Worm (Caenorhabditis elegans) whole organism, L3 larva: Measurements from ENCODE around the gene sel-5.

Source experiments
- R02D3.7 ChIP-seq: fragments of 150-350 bp; optimal IDR thresholded peaks from 2 replicates; lab custom pipeline; 2014; ENCODE audit warnings: missing biosample characterization, missing genetic modification characterization
- ZK546.5 ChIP-seq: sonication (generic microtip); optimal IDR thresholded peaks from 2 replicates; lab custom pipeline; 2017; ENCODE audit warnings: missing biosample characterization, missing genetic modification characterization
- aly-2 ChIP-seq: fragments of 150-350 bp; optimal IDR thresholded peaks from 2 replicates; lab custom pipeline; 2014; ENCODE audit warnings: missing biosample characterization, missing genetic modification characterization
- ama-1 ChIP-seq: fragments of 150-350 bp; optimal IDR thresholded peaks from 2 replicates; lab custom pipeline; 2018
- ceh-16 ChIP-seq: sonication (generic microtip); optimal IDR thresholded peaks from 2 replicates; lab custom pipeline; 2017; ENCODE audit warnings: missing biosample characterization, missing genetic modification characterization
- ceh-28 ChIP-seq: fragments of 150-350 bp; optimal IDR thresholded peaks from 2 replicates; lab custom pipeline; 2014; ENCODE audit warnings: missing biosample characterization, missing genetic modification reagents, missing genetic modification characterization
- ceh-82 ChIP-seq: fragments of 150-350 bp; optimal IDR thresholded peaks from 2 replicates; lab custom pipeline; 2014; ENCODE audit warnings: missing biosample characterization, missing genetic modification characterization
- ceh-9 ChIP-seq: sonication (generic microtip); optimal IDR thresholded peaks from 2 replicates; lab custom pipeline; 2018; ENCODE audit warnings: missing biosample characterization, missing genetic modification characterization
- daf-12 ChIP-seq: fragments of 150-350 bp; optimal IDR thresholded peaks from 2 replicates; lab custom pipeline; 2014; ENCODE audit warnings: missing biosample characterization, missing genetic modification reagents, missing genetic modification characterization
- egl-27 ChIP-seq: sonication (generic microtip); optimal IDR thresholded peaks from 4 replicates; lab custom pipeline; 2017; ENCODE audit warnings: missing biosample characterization, missing genetic modification reagents, missing genetic modification characterization
- egl-5 ChIP-seq: fragments of 150-350 bp; optimal IDR thresholded peaks from 2 replicates; lab custom pipeline; 2017; ENCODE audit warnings: missing biosample characterization, missing genetic modification reagents, missing genetic modification characterization, inconsistent platforms
- elt-1 ChIP-seq: fragments of 150-350 bp; optimal IDR thresholded peaks from 2 replicates; lab custom pipeline; 2014; ENCODE audit warnings: missing biosample characterization, missing genetic modification characterization
- elt-2 ChIP-seq: sonication (generic microtip); optimal IDR thresholded peaks from 2 replicates; lab custom pipeline; 2016; ENCODE audit warnings: missing genetic modification reagents, mild to moderate bottlenecking, missing genetic modification characterization, missing compliant biosample characterization
- elt-3 ChIP-seq, 3 experiments: fragments of 150-350 bp in 1 of 3; sonication (generic microtip) in 2 of 3; optimal IDR thresholded peaks; 2 replicates in 2 of 3; 4 replicates in 1 of 3; lab custom pipeline; 2014 to 2017; ENCODE audit warnings: missing biosample characterization in 3 of 3, missing genetic modification characterization in 3 of 3
- eor-1 ChIP-seq, 2 experiments: fragments of 150-350 bp; optimal IDR thresholded peaks; 2 replicates each; lab custom pipeline; 2014 to 2018; ENCODE audit warnings: missing biosample characterization in 2 of 2, missing genetic modification characterization in 2 of 2
- fkh-10 ChIP-seq: sonication (generic microtip); optimal IDR thresholded peaks from 2 replicates; lab custom pipeline; 2017; ENCODE audit warnings: missing biosample characterization, missing genetic modification reagents, missing genetic modification characterization
- fkh-2 ChIP-seq: fragments of 150-350 bp; optimal IDR thresholded peaks from 2 replicates; lab custom pipeline; 2014; ENCODE audit warnings: missing biosample characterization, missing genetic modification reagents, missing genetic modification characterization
- fos-1 ChIP-seq: fragments of 150-350 bp; optimal IDR thresholded peaks from 2 replicates; lab custom pipeline; 2014; ENCODE audit warnings: missing biosample characterization, missing genetic modification characterization
- hmg-11 ChIP-seq: sonication (generic microtip); optimal IDR thresholded peaks from 2 replicates; lab custom pipeline; 2016; ENCODE audit warnings: missing genetic modification characterization, missing compliant biosample characterization
- jun-1 ChIP-seq: fragments of 150-350 bp; optimal IDR thresholded peaks from 2 replicates; lab custom pipeline; 2014; ENCODE audit warnings: missing biosample characterization, missing genetic modification reagents, missing genetic modification characterization
- lin-15B ChIP-seq: fragments of 150-350 bp; optimal IDR thresholded peaks from 2 replicates; lab custom pipeline; 2014; ENCODE audit warnings: missing biosample characterization, missing genetic modification characterization
- lin-39 ChIP-seq: fragments of 150-350 bp; optimal IDR thresholded peaks from 2 replicates; lab custom pipeline; 2018; ENCODE audit warnings: missing biosample characterization, missing genetic modification reagents, missing genetic modification characterization
- lsy-12 ChIP-seq: sonication (generic microtip); optimal IDR thresholded peaks from 2 replicates; lab custom pipeline; 2016; ENCODE audit warnings: mild to moderate bottlenecking, missing genetic modification characterization, missing compliant biosample characterization
- mdl-1 ChIP-seq: fragments of 150-350 bp; optimal IDR thresholded peaks from 2 replicates; lab custom pipeline; 2014; ENCODE audit warnings: missing biosample characterization, missing genetic modification characterization
- mml-1 ChIP-seq: fragments of 150-350 bp; sonication (generic microtip); optimal IDR thresholded peaks from 3 replicates; lab custom pipeline; 2014; ENCODE audit warnings: missing biosample characterization, missing genetic modification characterization
- nfya-1 ChIP-seq: sonication (generic microtip); optimal IDR thresholded peaks from 2 replicates; lab custom pipeline; 2017; ENCODE audit warnings: missing genetic modification characterization, mild to moderate bottlenecking, missing compliant biosample characterization, antibody characterized with exemption, moderate library complexity; ENCODE audit not compliant: insufficient read depth
- nhr-11 ChIP-seq: fragments of 150-350 bp; optimal IDR thresholded peaks from 2 replicates; lab custom pipeline; 2014; ENCODE audit warnings: missing biosample characterization, missing genetic modification characterization
- nhr-12 ChIP-seq: fragments of 150-350 bp; optimal IDR thresholded peaks from 2 replicates; lab custom pipeline; 2014; ENCODE audit warnings: missing biosample characterization, missing genetic modification characterization
- nhr-23 ChIP-seq: fragments of 150-350 bp; optimal IDR thresholded peaks from 2 replicates; lab custom pipeline; 2014; ENCODE audit warnings: missing biosample characterization, missing genetic modification reagents, missing genetic modification characterization
- nhr-237 ChIP-seq: fragments of 150-350 bp; optimal IDR thresholded peaks from 2 replicates; lab custom pipeline; 2014; ENCODE audit warnings: missing biosample characterization, missing genetic modification characterization
- nhr-25 ChIP-seq: sonication (generic microtip); optimal IDR thresholded peaks from 2 replicates; lab custom pipeline; 2017; ENCODE audit warnings: missing biosample characterization, missing genetic modification characterization
- nhr-28 ChIP-seq: fragments of 150-350 bp; optimal IDR thresholded peaks from 2 replicates; lab custom pipeline; 2014; ENCODE audit warnings: missing biosample characterization, missing genetic modification characterization
- nhr-43 ChIP-seq: sonication (generic microtip); optimal IDR thresholded peaks from 2 replicates; lab custom pipeline; 2016; ENCODE audit warnings: mild to moderate bottlenecking, missing genetic modification characterization, missing compliant biosample characterization; ENCODE audit not compliant: poor library complexity, severe bottlenecking
- nhr-67 ChIP-seq: fragments of 150-350 bp; optimal IDR thresholded peaks from 2 replicates; lab custom pipeline; 2014; ENCODE audit warnings: missing biosample characterization, missing genetic modification characterization
- nhr-76 ChIP-seq: fragments of 150-350 bp; sonication (generic microtip); optimal IDR thresholded peaks from 5 replicates; lab custom pipeline; 2014; ENCODE audit warnings: missing biosample characterization, missing genetic modification characterization
- nhr-77 ChIP-seq: fragments of 150-350 bp; optimal IDR thresholded peaks from 2 replicates; lab custom pipeline; 2014; ENCODE audit warnings: missing biosample characterization, missing genetic modification characterization
- pha-4 ChIP-seq: fragments of 150-350 bp; optimal IDR thresholded peaks from 2 replicates; lab custom pipeline; 2014; ENCODE audit warnings: missing biosample characterization, missing genetic modification reagents, missing genetic modification characterization
- pqm-1 ChIP-seq: fragments of 150-350 bp; optimal IDR thresholded peaks from 2 replicates; lab custom pipeline; 2017; ENCODE audit warnings: missing biosample characterization, missing genetic modification characterization, inconsistent platforms
- sea-2 ChIP-seq: fragments of 150-350 bp; sonication (generic microtip); optimal IDR thresholded peaks from 4 replicates; lab custom pipeline; 2014; ENCODE audit warnings: missing biosample characterization, missing genetic modification reagents, missing genetic modification characterization
- skn-1 ChIP-seq: fragments of 150-350 bp; optimal IDR thresholded peaks from 2 replicates; lab custom pipeline; 2014; ENCODE audit warnings: missing biosample characterization, missing genetic modification characterization
- snpc-4 ChIP-seq: fragments of 150-350 bp; optimal IDR thresholded peaks from 2 replicates; lab custom pipeline; 2014; ENCODE audit warnings: missing biosample characterization, missing genetic modification characterization
- tbx-2 ChIP-seq: sonication (generic microtip); optimal IDR thresholded peaks from 2 replicates; lab custom pipeline; 2016; ENCODE audit warnings: mild to moderate bottlenecking, missing genetic modification characterization, missing compliant biosample characterization
- unc-39 ChIP-seq: sonication (generic microtip); optimal IDR thresholded peaks from 4 replicates; lab custom pipeline; 2017; ENCODE audit warnings: missing biosample characterization, missing genetic modification characterization
- unc-62 ChIP-seq: fragments of 150-350 bp; sonication (generic microtip); optimal IDR thresholded peaks from 4 replicates; lab custom pipeline; 2014; ENCODE audit warnings: missing biosample characterization, missing genetic modification reagents, missing genetic modification characterization
- zag-1 ChIP-seq: fragments of 150-350 bp; optimal IDR thresholded peaks from 2 replicates; lab custom pipeline; 2014; ENCODE audit warnings: missing biosample characterization, missing genetic modification characterization
- ztf-11 ChIP-seq: fragments of 150-350 bp; optimal IDR thresholded peaks from 2 replicates; lab custom pipeline; 2014; ENCODE audit warnings: missing biosample characterization, missing genetic modification characterization
- ztf-4 ChIP-seq: fragments of 150-350 bp; optimal IDR thresholded peaks from 2 replicates; lab custom pipeline; 2014; ENCODE audit warnings: missing biosample characterization, missing genetic modification characterization

The sel-5 gene

ce11 chrIII:4561286-4561685 is 17.0 kb downstream of the sel-5 start:
- TF ChIP-seq pqm-1 (tag; lab: Kevin White, UChicago) (peak; percentile 14), elt-2 (tag; lab: Kevin White, UChicago) (peak; percentile 26), nfya-1 (tag; lab: Kevin White, UChicago) (no peak), pha-4 (peak; percentile 79)

DNA sequence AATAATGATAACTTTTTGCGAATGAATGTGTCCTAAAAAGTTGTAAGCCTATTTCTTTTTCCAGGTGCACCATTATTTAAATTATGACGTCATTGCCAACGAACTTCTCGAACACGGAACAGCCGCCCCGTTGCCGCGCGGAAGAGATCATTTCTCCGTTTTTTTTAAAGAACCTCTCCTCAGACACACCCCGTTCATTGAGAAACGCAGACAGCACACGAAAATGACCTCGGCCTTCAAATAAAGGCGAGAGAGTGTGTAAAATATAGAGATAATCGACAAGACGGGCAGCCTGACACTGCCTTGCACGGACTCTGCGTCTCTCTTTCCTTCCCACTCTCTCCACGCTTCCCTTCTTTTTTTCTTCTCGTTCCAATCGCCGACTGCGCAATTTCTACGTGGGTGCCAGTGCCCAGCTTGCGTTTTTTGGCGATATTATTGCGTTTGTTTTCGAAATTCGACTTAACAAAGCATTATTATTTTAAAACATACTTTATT is 17.8 kb downstream of the sel-5 start:
- TF ChIP-seq nhr-25 (tag; lab: Kevin White, UChicago) (peak; percentile 97), ZK546.5 (no peak), ceh-28 (tag; lab: Kevin White, UChicago) (peak; percentile 83), nhr-11 (tag; lab: Kevin White, UChicago) (no peak), nhr-76 (tag; lab: Kevin White, UChicago) (no peak), ztf-11 (tag; lab: Kevin White, UChicago) (no peak), fkh-10 (GFP tag; lab: Kevin White, UChicago) (no peak), mml-1 (tag; lab: Kevin White, UChicago) (no peak), pha-4 (peak; percentile 83), elt-3 (tag; optimal IDR thresholded peaks at IDR 0.05; lab: Kevin White, UChicago) (peak in 1 of 3 experiments; percentile 60), eor-1 (tag; optimal IDR thresholded peaks at IDR 0.05; lab: Kevin White, UChicago) (no peak), daf-12 (tag; lab: Kevin White, UChicago) (no peak), elt-1 (tag; lab: Kevin White, UChicago) (no peak), R02D3.7 (tag; lab: Kevin White, UChicago) (peak; percentile 65), pqm-1 (tag; lab: Kevin White, UChicago) (peak; percentile 14), nhr-237 (tag; lab: Kevin White, UChicago) (no peak), snpc-4 (tag; lab: Kevin White, UChicago) (peak; percentile 36), egl-27 (no peak), ceh-16 (tag; lab: Kevin White, UChicago) (no peak), hmg-11 (tag; lab: Kevin White, UChicago) (peak; percentile 98), mdl-1 (peak; percentile 11), nhr-43 (peak; percentile 69), lin-39 (tag; lab: Kevin White, UChicago) (peak; percentile 72), nhr-12 (tag; lab: Kevin White, UChicago) (no peak), fkh-2 (tag; lab: Kevin White, UChicago) (no peak), nhr-67 (no peak), jun-1 (peak; percentile 60), sea-2 (GFP tag; lab: Kevin White, UChicago) (peak; percentile 89), nhr-77 (tag; lab: Kevin White, UChicago) (no peak), aly-2 (no peak), unc-39 (no peak), tbx-2 (tag; lab: Kevin White, UChicago) (peak; percentile 34), skn-1 (no peak), lin-15B (tag; lab: Kevin White, UChicago) (peak; percentile 32), ztf-4 (peak; percentile 56), lsy-12 (tag; lab: Kevin White, UChicago) (peak; percentile 81), elt-2 (tag; lab: Kevin White, UChicago) (peak; percentile 52), ama-1 (lab: Kevin White, UChicago) (peak; percentile 83), ceh-9 (no peak), nhr-23 (peak; percentile 95), unc-62 (peak; percentile 75), zag-1 (tag; lab: Kevin White, UChicago) (no peak), egl-5 (tag; lab: Kevin White, UChicago) (peak; percentile 90), fos-1 (tag; lab: Kevin White, UChicago) (no peak), nfya-1 (tag; lab: Kevin White, UChicago) (peak; percentile 94), nhr-28 (tag; lab: Kevin White, UChicago) (no peak), ceh-82 (tag; lab: Kevin White, UChicago) (peak; percentile 63)
